Fruit fly (Drosophila melanogaster): Measurements from ENCODE around the gene ems.
A peak's percentile ranks its signal among the peaks of the same experiment; 100 is the strongest.

ems gene

DNA sequence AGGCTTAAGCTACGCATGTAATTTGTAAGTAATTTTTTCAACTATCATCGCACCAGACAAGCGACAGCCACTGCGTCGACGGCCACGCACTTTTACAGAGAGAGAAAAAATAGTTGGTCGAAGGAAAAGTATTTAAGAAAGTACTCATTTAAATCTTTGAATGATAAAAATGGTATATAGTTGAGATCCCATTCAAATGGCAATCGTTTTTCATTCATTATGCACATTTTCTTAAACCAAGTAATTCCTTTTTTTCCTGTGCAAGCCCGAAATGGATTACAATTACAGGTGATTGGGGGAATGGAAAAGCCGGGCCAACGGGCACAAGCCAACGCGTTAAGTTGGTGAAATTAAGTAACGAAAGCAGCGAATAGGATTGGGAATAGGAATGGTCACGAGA lies 50.6 kb downstream of the ems start (continued):
- peak; percentile 3 for TF ChIP-seq CG15601 (tag; optimal IDR thresholded peaks at IDR 0.05)
- TF ChIP-seq Sox102F (GFP tag; optimal IDR thresholded peaks at IDR 0.05): peak; percentile 46
- peak; percentile 2 for TF ChIP-seq grau (tag; optimal IDR thresholded peaks at IDR 0.05)
- peak; percentile 71 for TF ChIP-seq Med (GFP tag)
- TF ChIP-seq Xbp1 (GFP tag; optimal IDR thresholded peaks at IDR 0.05): peak; percentile 0
- TF ChIP-seq B-H1 (GFP tag; IDR thresholded peaks at IDR 0.05): no peak
- TF ChIP-seq CG7271 (tag; optimal IDR thresholded peaks at IDR 0.05): no peak
- no peak for TF ChIP-seq tna (GFP tag; IDR thresholded peaks at IDR 0.05; ENCODE audit: partially characterized antibody)
- no peak for TF ChIP-seq Hmx (GFP tag; optimal IDR thresholded peaks at IDR 0.05)
- no peak for TF ChIP-seq mam (GFP tag; optimal IDR thresholded peaks at IDR 0.05)
- TF ChIP-seq CG8388 (GFP tag; optimal IDR thresholded peaks at IDR 0.05): peak; percentile 37
- TF ChIP-seq CG10979 (tag; optimal IDR thresholded peaks at IDR 0.05): peak; percentile 52
- peak; percentile 9 for TF ChIP-seq CG16863 (GFP tag; optimal IDR thresholded peaks at IDR 0.05)
- TF ChIP-seq Oli (tag; optimal IDR thresholded peaks at IDR 0.05): peak; percentile 28
- TF ChIP-seq Ssrp (tag; optimal IDR thresholded peaks at IDR 0.05): peak; percentile 34
- peak; percentile 48 for TF ChIP-seq CG6689 (GFP tag; IDR thresholded peaks at IDR 0.05)
- no peak for TF ChIP-seq CG13296 (GFP tag; optimal IDR thresholded peaks at IDR 0.05)
- no peak for TF ChIP-seq GATAe (GFP tag; conservative IDR thresholded peaks at IDR 0.05)
- TF ChIP-seq BEAF-32 (GFP tag; optimal IDR thresholded peaks at IDR 0.05): no peak
- TF ChIP-seq CG7786 (GFP tag; optimal IDR thresholded peaks at IDR 0.05): no peak

Data from whole organism, embryonic.